Worm (Caenorhabditis elegans): ENCODE data around the gene B0361.11.

Gene B0361.11

ce11 chrIII:7234148-7234547, 43.3 kb upstream of the B0361.11 start, which contains the start of gene ndus-8:
TSS of gene ndus-8 (minus strand) at chrIII:7234202.
- no peak for TF ChIP-seq unc-62 (GFP tag; optimal IDR thresholded peaks at IDR 0.05)
- no peak for TF ChIP-seq nhr-11 (tag; optimal IDR thresholded peaks at IDR 0.05)
- TF ChIP-seq crh-2 (tag; optimal IDR thresholded peaks at IDR 0.05) = peak; percentile 67
- no peak for TF ChIP-seq blmp-1 (tag; optimal IDR thresholded peaks at IDR 0.05; ENCODE audit: insufficient read depth)
- no peak for TF ChIP-seq Y55F3AM.14 (GFP tag; optimal IDR thresholded peaks at IDR 0.05)
- TF ChIP-seq unc-39 (tag; optimal IDR thresholded peaks at IDR 0.05) = no peak
- peak; percentile 58 for TF ChIP-seq sma-3 (GFP tag; optimal IDR thresholded peaks at IDR 0.05)
- TF ChIP-seq gmeb-1 (tag; optimal IDR thresholded peaks at IDR 0.05) = peak; percentile 75
- TF ChIP-seq nhr-23 (tag; optimal IDR thresholded peaks at IDR 0.05) = no peak
- TF ChIP-seq sem-4 (tag; optimal IDR thresholded peaks at IDR 0.05) = peak; percentile 36
- peak; percentile 59 for TF ChIP-seq ztf-4 (tag; optimal IDR thresholded peaks at IDR 0.05)
- peak; percentile 79 for TF ChIP-seq C34F6.9 (tag; optimal IDR thresholded peaks at IDR 0.05)
- no peak for TF ChIP-seq elt-3 (tag; optimal IDR thresholded peaks at IDR 0.05)
- peak; percentile 54 for TF ChIP-seq lin-11 (tag; optimal IDR thresholded peaks at IDR 0.05)
- TF ChIP-seq nhr-77 (tag; optimal IDR thresholded peaks at IDR 0.05) = no peak
- peak; percentile 59 for TF ChIP-seq egl-27 (tag; optimal IDR thresholded peaks at IDR 0.05)
- TF ChIP-seq lin-39 (tag; optimal IDR thresholded peaks at IDR 0.05) = no peak
- TF ChIP-seq alr-1 (tag; optimal IDR thresholded peaks at IDR 0.05) = no peak
- no peak for TF ChIP-seq peb-1 (tag; optimal IDR thresholded peaks at IDR 0.05)
- TF ChIP-seq lin-13 (GFP tag; optimal IDR thresholded peaks at IDR 0.05) = peak; percentile 60
- TF ChIP-seq ZK546.5 (tag; optimal IDR thresholded peaks at IDR 0.05) = no peak
- TF ChIP-seq aly-2 (tag; optimal IDR thresholded peaks at IDR 0.05) = no peak
- TF ChIP-seq nhr-21 (tag; optimal IDR thresholded peaks at IDR 0.05) = peak; percentile 54
- TF ChIP-seq snpc-4 (tag; optimal IDR thresholded peaks at IDR 0.05) = peak; percentile 74
- TF ChIP-seq nhr-12 (tag; optimal IDR thresholded peaks at IDR 0.05) = no peak
- TF ChIP-seq unc-55 (GFP tag; optimal IDR thresholded peaks at IDR 0.05) = no peak
- peak; percentile 40 for TF ChIP-seq F13H6.1 (tag; optimal IDR thresholded peaks at IDR 0.05)
- TF ChIP-seq dmd-4 (tag; optimal IDR thresholded peaks at IDR 0.05) = no peak
- TF ChIP-seq ama-1 (optimal IDR thresholded peaks at IDR 0.05) = no peak
- TF ChIP-seq ceh-82 (tag; optimal IDR thresholded peaks at IDR 0.05) = no peak
- no peak for TF ChIP-seq mab-5 (tag; optimal IDR thresholded peaks at IDR 0.05)
- peak; percentile 43 for TF ChIP-seq nhr-129 (tag; optimal IDR thresholded peaks at IDR 0.05)
- peak; percentile 7 for TF ChIP-seq fos-1 (tag; optimal IDR thresholded peaks at IDR 0.05)
- TF ChIP-seq lsy-2 (tag; optimal IDR thresholded peaks at IDR 0.05) = peak; percentile 61 to 86
- TF ChIP-seq elt-1 (tag; optimal IDR thresholded peaks at IDR 0.05) = no peak
- TF ChIP-seq nhr-237 (tag; optimal IDR thresholded peaks at IDR 0.05) = no peak
- no peak for TF ChIP-seq nhr-10 (tag; optimal IDR thresholded peaks at IDR 0.05)
- no peak for TF ChIP-seq mdl-1 (tag; optimal IDR thresholded peaks at IDR 0.05)
- TF ChIP-seq zag-1 (tag; optimal IDR thresholded peaks at IDR 0.05) = no peak
- no peak for TF ChIP-seq ceh-16 (tag; optimal IDR thresholded peaks at IDR 0.05)
- peak; percentile 69 for TF ChIP-seq nhr-25 (tag; optimal IDR thresholded peaks at IDR 0.05)
- TF ChIP-seq skn-1 (tag; optimal IDR thresholded peaks at IDR 0.05) = no peak
- no peak for TF ChIP-seq ztf-11 (tag; optimal IDR thresholded peaks at IDR 0.05)
- no peak for TF ChIP-seq ztf-1 (GFP tag; conservative IDR thresholded peaks at IDR 0.05)
- no peak for TF ChIP-seq mbf-1 (tag; optimal IDR thresholded peaks at IDR 0.05)
- peak; percentile 32 for TF ChIP-seq nhr-6 (tag; optimal IDR thresholded peaks at IDR 0.05)
- TF ChIP-seq sma-9 (GFP tag; optimal IDR thresholded peaks at IDR 0.05) = peak; percentile 86
- no peak for TF ChIP-seq sma-9 (tag; optimal IDR thresholded peaks at IDR 0.05)
- no peak for TF ChIP-seq R02D3.7 (tag; optimal IDR thresholded peaks at IDR 0.05)
